Fruit fly (Drosophila melanogaster): ENCODE data around the gene Nsf2.

DNA sequence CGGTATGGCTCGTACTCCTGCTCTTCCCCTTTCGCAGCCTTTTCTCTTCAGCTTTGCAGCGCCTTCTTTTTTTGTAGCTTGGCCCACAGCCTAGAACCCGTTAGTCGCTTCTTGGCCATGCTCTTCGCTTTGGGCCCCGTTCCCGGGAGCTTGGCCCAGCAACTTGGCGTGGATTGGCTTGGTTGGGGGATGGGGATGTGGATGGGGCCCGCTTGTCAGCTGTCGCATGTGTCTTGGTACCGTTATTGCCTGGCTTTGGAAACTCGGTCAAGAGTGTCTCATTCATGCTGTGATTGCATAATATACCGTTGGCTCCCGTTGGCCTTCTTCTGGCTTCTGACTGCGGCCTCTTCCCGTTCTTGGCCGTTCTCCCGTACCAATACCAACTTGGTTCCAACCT lies 51.9 kb downstream of the Nsf2 start:
- TF ChIP-seq Sox102F (GFP tag; optimal IDR thresholded peaks at IDR 0.05) = no peak
- no peak for TF ChIP-seq pdm3 (GFP tag; optimal IDR thresholded peaks at IDR 0.05)
- no peak for TF ChIP-seq CG11902 (GFP tag; optimal IDR thresholded peaks at IDR 0.05)

Data from whole organism, prepupa.